Worm (Caenorhabditis elegans): Measurements from ENCODE around the gene fip-3.

ce11 chrIII:8594088-8594487, 4.8 kb upstream of the fip-3 start:
- TF ChIP-seq F57A8.1 (GFP tag; optimal IDR thresholded peaks at IDR 0.05) (no peak), F10E7.11 (tag; optimal IDR thresholded peaks at IDR 0.05) (no peak), ceh-40 (GFP tag; IDR thresholded peaks at IDR 0.05) (no peak), lin-40 (tag; optimal IDR thresholded peaks at IDR 0.05) (no peak), ztf-18 (tag; optimal IDR thresholded peaks at IDR 0.05) (no peak), ama-1 (optimal IDR thresholded peaks at IDR 0.05) (no peak), ama-1 (GFP tag; optimal IDR thresholded peaks at IDR 0.05) (no peak)

Measured in whole organism, young adult.